Fruit fly (Drosophila melanogaster): ENCODE measurements around the gene CG13071.

The CG13071 gene

dm6 chr3L:16217203-16217602 lies 45.3 kb upstream of the CG13071 start, which contains the start of gene CG13073:
TSS of gene CG13073 (minus strand) at chr3L:16217303.
- no peak for TF ChIP-seq GATAd (GFP tag; optimal IDR thresholded peaks at IDR 0.05)
- TF ChIP-seq jim (GFP tag; optimal IDR thresholded peaks at IDR 0.05) = no peak

- TF ChIP-seq sv (GFP tag; optimal IDR thresholded peaks at IDR 0.05) (no peak), dmrt93B (GFP tag; optimal IDR thresholded peaks at IDR 0.05) (no peak), jim (GFP tag; optimal IDR thresholded peaks at IDR 0.05) (no peak), fru (GFP tag; optimal IDR thresholded peaks at IDR 0.05) (peak; percentile 17), Hr78 (GFP tag; optimal IDR thresholded peaks at IDR 0.05) (no peak), pan (optimal IDR thresholded peaks at IDR 0.05) (no peak)
Measured at dm6 chr3L:16217935-16218334, 44.6 kb upstream of the CG13071 start.

dm6 chr3L:16221278-16221677 lies 41.3 kb upstream of the CG13071 start:
- TF ChIP-seq lola (GFP tag; optimal IDR thresholded peaks at IDR 0.05) (no peak), ey (GFP tag; optimal IDR thresholded peaks at IDR 0.05) (no peak), psq (GFP tag; optimal IDR thresholded peaks at IDR 0.05) (no peak), foxo (GFP tag; optimal IDR thresholded peaks at IDR 0.05) (no peak), Dif (GFP tag; optimal IDR thresholded peaks at IDR 0.05; ENCODE audit: partially characterized antibody) (no peak), Hr78 (GFP tag; optimal IDR thresholded peaks at IDR 0.05) (no peak), Hr83 (GFP tag; optimal IDR thresholded peaks at IDR 0.05; ENCODE audit: poor library complexity, severe bottlenecking) (no peak), rgr (GFP tag; optimal IDR thresholded peaks at IDR 0.05) (no peak), pan (optimal IDR thresholded peaks at IDR 0.05) (no peak), Vsx2 (GFP tag; optimal IDR thresholded peaks at IDR 0.05; ENCODE audit: partially characterized antibody) (no peak), Mio (GFP tag; optimal IDR thresholded peaks at IDR 0.05) (no peak)

dm6 chr3L:16221800-16222199 lies 40.7 kb upstream of the CG13071 start:
- TF ChIP-seq ey (GFP tag; optimal IDR thresholded peaks at IDR 0.05) (no peak), br (GFP tag; optimal IDR thresholded peaks at IDR 0.05) (no peak), dmrt93B (GFP tag; optimal IDR thresholded peaks at IDR 0.05) (no peak), Jra (GFP tag; optimal IDR thresholded peaks at IDR 0.05) (no peak), woc (GFP tag; optimal IDR thresholded peaks at IDR 0.05) (no peak), N (GFP tag; optimal IDR thresholded peaks at IDR 0.05) (no peak), tai (GFP tag; optimal IDR thresholded peaks at IDR 0.05) (no peak), pan (optimal IDR thresholded peaks at IDR 0.05) (no peak), sv (GFP tag; optimal IDR thresholded peaks at IDR 0.05) (no peak), lola (GFP tag; optimal IDR thresholded peaks at IDR 0.05) (no peak), Hr78 (GFP tag; optimal IDR thresholded peaks at IDR 0.05) (no peak), usp (GFP tag; optimal IDR thresholded peaks at IDR 0.05) (no peak), fru (GFP tag; optimal IDR thresholded peaks at IDR 0.05) (no peak), Myc (optimal IDR thresholded peaks at IDR 0.05) (no peak), Rel (GFP tag; optimal IDR thresholded peaks at IDR 0.05) (no peak), Rel (tag; optimal IDR thresholded peaks at IDR 0.05) (no peak)

dm6 chr3L:16225175-16225574 lies 37.4 kb upstream of the CG13071 start:
- TF ChIP-seq jim (GFP tag; optimal IDR thresholded peaks at IDR 0.05) = no peak
- no peak for TF ChIP-seq OdsH (GFP tag; optimal IDR thresholded peaks at IDR 0.05)
- TF ChIP-seq br (GFP tag; optimal IDR thresholded peaks at IDR 0.05) = no peak
- TF ChIP-seq woc (GFP tag; optimal IDR thresholded peaks at IDR 0.05) = no peak
- TF ChIP-seq Mio (GFP tag; optimal IDR thresholded peaks at IDR 0.05) = no peak
- no peak for TF ChIP-seq pan (optimal IDR thresholded peaks at IDR 0.05)
- no peak for TF ChIP-seq HLH106 (tag; optimal IDR thresholded peaks at IDR 0.05)
- no peak for TF ChIP-seq sage (GFP tag; optimal IDR thresholded peaks at IDR 0.05)
- TF ChIP-seq brk (GFP tag; optimal IDR thresholded peaks at IDR 0.05) = no peak
- no peak for TF ChIP-seq foxo (GFP tag; optimal IDR thresholded peaks at IDR 0.05)
- TF ChIP-seq rgr (GFP tag; optimal IDR thresholded peaks at IDR 0.05) = no peak
- TF ChIP-seq CrebA (GFP tag; optimal IDR thresholded peaks at IDR 0.05; ENCODE audit: borderline replicate concordance) = no peak
- TF ChIP-seq Hr78 (GFP tag; optimal IDR thresholded peaks at IDR 0.05) = no peak
- no peak for TF ChIP-seq ey (GFP tag; optimal IDR thresholded peaks at IDR 0.05)
- no peak for TF ChIP-seq Myc (optimal IDR thresholded peaks at IDR 0.05)
- no peak for TF ChIP-seq N (GFP tag; optimal IDR thresholded peaks at IDR 0.05)
- TF ChIP-seq dl (GFP tag; optimal IDR thresholded peaks at IDR 0.05; ENCODE audit: insufficient read depth in 1 of 2, partially characterized antibody in 2 of 2) = no peak
